Fruit fly (Drosophila melanogaster): ENCODE data around the gene PlexB.
A peak's percentile ranks its signal among the peaks of the same experiment; 100 is the strongest.

Gene PlexB

dm6 chr4:43179-43935 lies at the start of gene PlexB:
PlexB (minus strand) TSS chr4:43778.
- TF ChIP-seq h (optimal IDR thresholded peaks at IDR 0.05) (peak; percentile 68), ttk (optimal IDR thresholded peaks at IDR 0.05) (no peak)

DNA sequence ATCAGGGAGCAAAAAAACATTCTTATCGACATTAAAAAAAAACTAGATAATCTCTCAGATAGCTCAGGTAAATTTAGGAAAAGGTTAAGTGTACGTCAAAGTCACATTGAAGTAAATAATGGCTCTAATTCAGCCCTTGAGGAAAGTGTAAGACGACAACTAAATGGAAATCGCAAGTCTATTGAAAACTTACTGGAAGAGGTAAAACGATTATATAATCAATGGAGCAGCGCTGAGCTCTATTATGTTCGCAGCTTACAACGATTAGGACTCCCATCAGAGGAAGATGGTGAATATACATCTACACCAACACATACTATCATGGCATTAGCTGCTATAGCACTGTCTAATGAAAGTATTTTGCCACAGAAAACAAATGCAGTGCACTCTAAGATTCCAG lies 48.4 kb upstream of the PlexB start:
- no peak for TF ChIP-seq insv (optimal IDR thresholded peaks at IDR 0.05)
- no peak for TF ChIP-seq Myc (optimal IDR thresholded peaks at IDR 0.05)
- TF ChIP-seq h (optimal IDR thresholded peaks at IDR 0.05), result no peak
- TF ChIP-seq Sin3A (optimal IDR thresholded peaks at IDR 0.05), result no peak
- TF ChIP-seq ttk (optimal IDR thresholded peaks at IDR 0.05), result no peak

dm6 chr4:89709-90108 lies 46.1 kb upstream of the PlexB start:
- TF ChIP-seq Myc (optimal IDR thresholded peaks at IDR 0.05) (no peak), h (optimal IDR thresholded peaks at IDR 0.05) (no peak), ttk (optimal IDR thresholded peaks at IDR 0.05) (no peak), psq (optimal IDR thresholded peaks at IDR 0.05) (no peak), Sin3A (optimal IDR thresholded peaks at IDR 0.05) (no peak), insv (optimal IDR thresholded peaks at IDR 0.05) (no peak)

DNA sequence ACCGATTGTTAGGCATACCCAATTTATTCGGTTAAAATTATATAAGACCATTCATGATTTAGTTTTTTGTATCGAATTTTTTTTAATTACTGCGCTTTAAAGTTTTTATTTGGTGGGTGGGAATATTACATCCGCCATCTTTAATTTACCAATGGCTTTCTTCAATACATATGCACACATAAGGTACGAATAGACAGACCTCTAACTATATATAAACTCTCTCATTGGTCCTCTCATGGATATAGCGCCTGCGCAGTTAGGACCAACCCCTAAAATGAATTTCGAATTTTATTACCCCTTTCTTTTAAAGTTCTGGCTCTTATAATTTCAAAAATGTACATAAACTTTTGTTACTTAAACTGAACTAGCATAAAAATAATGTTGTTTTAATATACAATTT lies 43.7 kb upstream of the PlexB start:
- TF ChIP-seq h (optimal IDR thresholded peaks at IDR 0.05), result no peak
- TF ChIP-seq Myc (optimal IDR thresholded peaks at IDR 0.05), result no peak
- TF ChIP-seq psq (optimal IDR thresholded peaks at IDR 0.05), result no peak
- no peak for TF ChIP-seq insv (optimal IDR thresholded peaks at IDR 0.05)
- TF ChIP-seq ttk (optimal IDR thresholded peaks at IDR 0.05), result no peak

DNA sequence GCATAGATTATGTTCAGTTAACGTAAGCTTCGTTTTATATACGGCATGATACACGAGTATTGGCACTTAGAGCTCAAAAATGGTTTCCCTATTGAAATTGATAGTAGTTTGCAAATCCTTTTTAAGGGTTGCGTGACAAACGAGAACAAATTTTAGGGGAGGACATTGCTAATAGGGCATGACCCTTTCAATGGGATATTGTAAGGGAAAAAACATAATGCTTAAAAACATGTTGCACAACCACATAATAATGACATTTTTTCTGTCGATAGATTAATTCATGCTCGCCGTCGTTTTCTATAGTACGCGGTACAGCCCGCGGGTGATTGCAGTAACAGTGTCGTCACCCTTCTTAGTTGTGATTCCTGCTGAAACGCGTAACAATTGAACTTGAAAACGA lies 41.3 kb upstream of the PlexB start:
- TF ChIP-seq insv (optimal IDR thresholded peaks at IDR 0.05) (no peak), Sin3A (optimal IDR thresholded peaks at IDR 0.05) (no peak), Myc (optimal IDR thresholded peaks at IDR 0.05) (no peak), psq (optimal IDR thresholded peaks at IDR 0.05) (no peak), ttk (optimal IDR thresholded peaks at IDR 0.05) (no peak), h (optimal IDR thresholded peaks at IDR 0.05) (no peak)

DNA sequence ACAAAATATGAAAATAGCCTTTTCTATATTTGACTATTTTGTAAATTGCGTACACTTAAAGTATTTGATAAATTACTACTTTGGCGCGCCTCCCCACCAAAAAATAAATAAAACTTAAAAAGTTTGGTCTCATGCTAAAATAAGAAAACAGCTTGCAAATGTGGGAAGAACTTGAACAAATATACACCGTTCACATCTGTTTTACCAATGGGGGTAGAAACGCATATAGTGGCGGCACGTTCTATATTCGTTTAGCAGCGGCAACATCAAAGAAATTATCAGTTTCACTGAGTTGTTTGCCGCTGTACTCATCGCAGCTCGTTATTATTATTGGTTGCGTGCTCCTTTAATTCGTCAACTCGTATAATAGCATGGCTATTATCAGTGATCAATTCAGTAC lies 32.6 kb upstream of the PlexB start:
- no peak for TF ChIP-seq ttk (optimal IDR thresholded peaks at IDR 0.05)
- no peak for TF ChIP-seq h (optimal IDR thresholded peaks at IDR 0.05)
- no peak for TF ChIP-seq Sin3A (optimal IDR thresholded peaks at IDR 0.05)
- no peak for TF ChIP-seq insv (optimal IDR thresholded peaks at IDR 0.05)
- no peak for TF ChIP-seq Myc (optimal IDR thresholded peaks at IDR 0.05)
- no peak for TF ChIP-seq psq (optimal IDR thresholded peaks at IDR 0.05)

DNA sequence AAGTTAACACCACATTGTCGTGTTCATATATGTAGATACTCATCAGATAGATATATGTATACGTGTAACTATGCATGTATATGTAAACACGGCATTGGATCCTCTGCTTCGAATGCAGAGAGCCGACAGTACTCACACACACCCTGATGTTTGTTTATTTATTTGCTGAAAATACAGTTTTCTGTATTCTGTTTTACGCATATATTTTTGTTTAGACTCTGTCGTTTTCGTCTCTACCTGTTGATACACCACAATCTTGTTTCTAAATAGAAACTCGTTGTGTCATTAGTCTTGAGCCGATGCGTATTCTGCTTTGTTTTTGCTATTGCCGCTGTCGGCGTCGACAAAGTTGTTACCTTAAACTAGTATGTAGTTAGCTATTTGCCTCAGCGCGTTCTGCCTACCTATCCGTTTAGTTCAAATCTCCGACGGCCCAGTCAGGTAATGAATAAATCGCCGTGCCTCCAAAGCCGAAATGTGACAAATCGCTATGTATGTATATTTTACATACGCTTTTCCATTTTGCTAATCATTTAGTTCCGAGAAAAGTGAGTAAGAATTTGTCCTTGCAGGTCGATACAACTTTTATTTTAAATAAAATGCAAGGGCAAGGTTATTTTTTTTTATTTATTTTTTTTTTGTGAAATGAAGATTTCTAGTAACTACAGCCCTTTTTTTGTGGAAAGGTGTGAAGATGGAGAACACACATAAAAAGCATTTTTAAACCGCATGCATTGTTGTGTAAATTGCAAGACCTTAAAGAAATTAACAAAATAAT lies 26.7 kb upstream of the PlexB start:
- TF ChIP-seq psq (optimal IDR thresholded peaks at IDR 0.05) (no peak), ttk (optimal IDR thresholded peaks at IDR 0.05) (no peak), insv (optimal IDR thresholded peaks at IDR 0.05) (no peak), h (optimal IDR thresholded peaks at IDR 0.05) (no peak), Myc (optimal IDR thresholded peaks at IDR 0.05) (no peak), Sin3A (optimal IDR thresholded peaks at IDR 0.05) (no peak)

DNA sequence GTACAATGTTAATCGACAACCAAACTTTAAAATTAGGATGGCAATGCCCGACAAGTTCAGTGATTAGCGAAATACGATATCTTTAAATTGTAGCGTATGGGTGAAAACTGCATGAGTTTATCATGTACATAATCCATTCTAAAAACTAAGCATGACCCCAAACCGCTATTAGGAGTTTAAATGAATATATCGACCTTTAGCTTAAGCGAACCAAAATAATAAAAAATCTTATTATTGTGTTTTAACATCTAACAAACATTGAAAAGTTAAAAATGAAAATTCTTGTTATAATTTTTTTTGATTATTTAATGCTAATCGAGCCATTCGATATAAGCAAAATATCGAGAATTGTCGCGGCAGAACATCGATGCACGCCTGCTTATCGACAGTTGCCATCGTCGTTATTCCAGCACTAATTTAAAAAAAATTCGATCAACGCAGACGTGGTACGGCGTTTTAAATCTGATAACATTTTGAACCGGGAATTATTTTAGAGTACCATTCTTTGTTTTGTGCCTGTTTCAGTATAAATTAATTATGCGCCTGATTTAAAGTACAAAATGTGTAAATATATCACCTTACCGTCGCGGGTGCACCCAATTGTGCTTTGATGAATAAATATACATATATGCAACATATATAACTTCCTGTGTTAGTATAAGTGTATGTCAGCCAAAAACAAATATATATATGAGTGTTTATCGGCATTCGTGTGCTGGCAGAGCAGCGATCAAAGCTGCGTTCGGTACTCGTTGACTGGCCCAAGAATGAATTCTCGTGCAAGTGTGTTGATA lies 25.6 kb upstream of the PlexB start, which contains the start of gene pan:
pan (plus strand) TSS at position 378 of the 794 bp plus-strand sequence.
- TF ChIP-seq ttk (optimal IDR thresholded peaks at IDR 0.05) (no peak), h (optimal IDR thresholded peaks at IDR 0.05) (no peak), Myc (optimal IDR thresholded peaks at IDR 0.05) (no peak), psq (optimal IDR thresholded peaks at IDR 0.05) (no peak)

dm6 chr4:68184-68948 lies 24.8 kb upstream of the PlexB start:
- no peak for TF ChIP-seq insv (optimal IDR thresholded peaks at IDR 0.05)
- TF ChIP-seq psq (optimal IDR thresholded peaks at IDR 0.05), result no peak
- no peak for TF ChIP-seq Myc (optimal IDR thresholded peaks at IDR 0.05)
- TF ChIP-seq ttk (optimal IDR thresholded peaks at IDR 0.05), result no peak
- no peak for TF ChIP-seq h (optimal IDR thresholded peaks at IDR 0.05)
- TF ChIP-seq Sin3A (optimal IDR thresholded peaks at IDR 0.05), result no peak

- TF ChIP-seq Myc (optimal IDR thresholded peaks at IDR 0.05) (no peak), h (optimal IDR thresholded peaks at IDR 0.05) (no peak), insv (optimal IDR thresholded peaks at IDR 0.05) (no peak), psq (optimal IDR thresholded peaks at IDR 0.05) (no peak), Sin3A (optimal IDR thresholded peaks at IDR 0.05) (no peak), ttk (optimal IDR thresholded peaks at IDR 0.05) (no peak)
These were observed 23.6 kb upstream of the PlexB start, which contains the start of gene RpS3A for dm6 chr4:67063-67684. RpS3A (minus strand) TSS chr4:67207.

dm6 chr4:63307-63706 lies 19.7 kb upstream of the PlexB start:
- no peak for TF ChIP-seq Sin3A (optimal IDR thresholded peaks at IDR 0.05)
- TF ChIP-seq h (optimal IDR thresholded peaks at IDR 0.05), result no peak
- TF ChIP-seq Myc (optimal IDR thresholded peaks at IDR 0.05), result no peak

All from Kc167 (cell line).